Worm (Caenorhabditis elegans) whole organism, early embryonic: Measurements from ENCODE around the gene cdr-1.
"Not testable (repeated sequence)": the region's sequence is repeated elsewhere in the genome, so short reads cannot be mapped to it uniquely, and the experiment has no call there.

ENCODE experiments used
- F13C5.2 ChIP-seq: sonication (generic microtip); optimal IDR thresholded peaks from 2 replicates; lab custom pipeline; 2017; ENCODE audit warnings: mild to moderate bottlenecking, missing genetic modification characterization, inconsistent platforms, missing compliant biosample characterization
- ama-1 ChIP-seq: fragments of 150-350 bp; optimal IDR thresholded peaks from 2 replicates; lab custom pipeline; 2014

DNA sequence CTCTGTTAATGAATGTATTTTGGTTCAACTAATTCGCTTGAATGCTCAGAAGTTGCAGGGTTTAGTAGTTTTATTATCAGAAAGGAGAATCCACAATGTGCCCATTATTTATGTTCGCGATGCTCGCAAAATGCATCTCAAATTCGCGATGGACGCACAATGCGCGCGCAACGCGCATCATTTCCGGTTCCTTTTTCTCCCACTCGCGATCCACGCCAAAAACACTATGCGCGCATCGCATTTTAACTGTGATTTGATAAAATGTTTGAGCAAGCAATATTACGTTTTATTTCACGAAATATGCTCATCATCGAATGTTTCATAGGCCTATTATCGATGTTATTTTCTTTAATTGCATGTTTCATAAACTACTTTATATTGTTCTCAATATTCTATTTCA is 8.8 kb downstream of the cdr-1 start, which contains the start of gene srbc-77:
- TF ChIP-seq ama-1 (lab: Kevin White, UChicago); F13C5.2 (tag; lab: Kevin White, UChicago): not testable (repeated sequence)
